Fruit fly (Drosophila melanogaster) whole organism, embryonic: ENCODE results near the gene CG9166.

Experiments used
- ATbp ChIP-seq: fragments of 200-800 bp; sonication (Bioruptor generic); optimal IDR thresholded peaks from 2 replicates; lab custom pipeline; 2017; ENCODE audit warnings: missing biosample characterization, mild to moderate bottlenecking, missing genetic modification characterization, missing genetic modification reagents
- Atf-2 ChIP-seq: fragments of 200-800 bp; sonication (Bioruptor generic); optimal IDR thresholded peaks from 2 replicates; lab custom pipeline; 2016; ENCODE audit warnings: missing biosample characterization, missing genetic modification characterization
- Awh ChIP-seq: fragments of 200-800 bp; sonication (Bioruptor generic); IDR thresholded peaks from 2 replicates; pipeline ENCODE4, ENCODE4 v1.3.6; 2022; ENCODE audit warnings: missing biosample characterization, missing genetic modification characterization
- BEAF-32 ChIP-seq: fragments of 200-800 bp; sonication (Bioruptor generic); optimal IDR thresholded peaks from 3 replicates; lab custom pipeline; 2017; ENCODE audit warnings: missing biosample characterization, missing genetic modification characterization, mild to moderate bottlenecking, moderate library complexity, missing genetic modification reagents
- Bgb ChIP-seq: fragments of 200-800 bp; sonication (Bioruptor generic); IDR thresholded peaks from 2 replicates; pipeline ENCODE4 v1.3.6; 2022; ENCODE audit warnings: missing biosample characterization, missing genetic modification characterization; ENCODE audit not compliant: partially characterized antibody
- CG11093 ChIP-seq: fragments of 200-800 bp; sonication (Bioruptor generic); IDR thresholded peaks from 3 replicates; pipeline ENCODE4 v1.3.6; 2022; ENCODE audit warnings: missing biosample characterization, missing genetic modification characterization
- CG11695 ChIP-seq: fragments of 200-800 bp; sonication (Bioruptor generic); IDR thresholded peaks from 3 replicates; pipeline ENCODE4 v1.3.6; 2022; ENCODE audit warnings: missing biosample characterization, missing genetic modification characterization
- CG11696 ChIP-seq: fragments of 200-800 bp; sonication (Bioruptor generic); IDR thresholded peaks from 2 replicates; pipeline ENCODE4 v1.3.6; 2022; ENCODE audit warnings: missing biosample characterization, missing genetic modification characterization
- CG12219 ChIP-seq: fragments of 200-800 bp; sonication (Bioruptor generic); optimal IDR thresholded peaks from 3 replicates; lab custom pipeline; 2018; ENCODE audit warnings: missing biosample characterization, mild to moderate bottlenecking, missing genetic modification characterization
- CG18262 ChIP-seq: fragments of 200-800 bp; optimal IDR thresholded peaks from 3 replicates; lab custom pipeline; 2019; ENCODE audit warnings: missing biosample characterization, mild to moderate bottlenecking, missing genetic modification characterization, moderate library complexity
- CG2129 ChIP-seq: fragments of 200-800 bp; sonication (Bioruptor generic); IDR thresholded peaks from 2 replicates; pipeline ENCODE4 v1.3.6; 2022; ENCODE audit warnings: missing biosample characterization, missing genetic modification characterization; ENCODE audit not compliant: partially characterized antibody
- CG2875 ChIP-seq: fragments of 200-800 bp; sonication (Bioruptor generic); optimal IDR thresholded peaks from 2 replicates; lab custom pipeline; 2017; ENCODE audit warnings: missing biosample characterization, mild to moderate bottlenecking, missing genetic modification characterization, missing genetic modification reagents
- CG32767 ChIP-seq: fragments of 200-800 bp; sonication (Bioruptor generic); IDR thresholded peaks from 2 replicates; pipeline ENCODE4 v1.3.6; 2022; ENCODE audit warnings: missing biosample characterization, missing genetic modification characterization
- CG33213 ChIP-seq: fragments of 200-800 bp; sonication (Bioruptor generic); optimal IDR thresholded peaks from 3 replicates; lab custom pipeline; 2016; ENCODE audit warnings: missing biosample characterization, missing genetic modification characterization
- CG4424 ChIP-seq: fragments of 200-800 bp; sonication (Bioruptor generic); optimal IDR thresholded peaks from 3 replicates; lab custom pipeline; 2016; ENCODE audit warnings: missing biosample characterization, missing genetic modification characterization
- CG5245 ChIP-seq: fragments of 200-800 bp; sonication (Bioruptor generic); optimal IDR thresholded peaks from 3 replicates; lab custom pipeline; 2016; ENCODE audit warnings: missing biosample characterization, missing genetic modification characterization
- CrebB ChIP-seq: fragments of 200-800 bp; sonication (Bioruptor generic); optimal IDR thresholded peaks from 3 replicates; lab custom pipeline; 2018; ENCODE audit warnings: missing biosample characterization, mild to moderate bottlenecking, missing genetic modification characterization
- D19B ChIP-seq: fragments of 200-800 bp; sonication (Bioruptor generic); optimal IDR thresholded peaks from 2 replicates; lab custom pipeline; 2017; ENCODE audit warnings: missing biosample characterization, mild to moderate bottlenecking, missing genetic modification characterization
- Dek ChIP-seq: fragments of 200-800 bp; sonication (Bioruptor generic); optimal IDR thresholded peaks from 3 replicates; lab custom pipeline; 2019; ENCODE audit warnings: missing biosample characterization, mild to moderate bottlenecking, missing genetic modification characterization, moderate library complexity
- E2f1 ChIP-seq: fragments of 200-800 bp; sonication (Bioruptor generic); IDR thresholded peaks from 2 replicates; pipeline ENCODE4 v1.3.6; 2022; ENCODE audit warnings: missing biosample characterization, missing genetic modification characterization
- Ets97D ChIP-seq: fragments of 200-800 bp; sonication (Bioruptor generic); optimal IDR thresholded peaks from 3 replicates; lab custom pipeline; 2016; ENCODE audit warnings: missing biosample characterization, missing genetic modification characterization
- Gug ChIP-seq: fragments of 200-800 bp; sonication (Bioruptor generic); IDR thresholded peaks from 4 replicates; pipeline ENCODE4 v1.3.6; 2022; ENCODE audit warnings: missing biosample characterization, missing genetic modification characterization
- HHEX ChIP-seq: fragments of 200-800 bp; sonication (Bioruptor generic); optimal IDR thresholded peaks from 3 replicates; lab custom pipeline; 2017; ENCODE audit warnings: missing biosample characterization, mild to moderate bottlenecking, missing genetic modification characterization, missing genetic modification reagents
- Hr39 ChIP-seq: fragments of >200 bp; optimal IDR thresholded peaks from 2 replicates; lab custom pipeline; 2017
- Lpt ChIP-seq: fragments of >200 bp; optimal IDR thresholded peaks from 2 replicates; lab custom pipeline; 2018; ENCODE audit warnings: missing biosample characterization, missing genetic modification characterization
- Meics ChIP-seq: fragments of 200-800 bp; sonication (Bioruptor generic); optimal IDR thresholded peaks from 2 replicates; lab custom pipeline; 2017; ENCODE audit warnings: missing biosample characterization, mild to moderate bottlenecking, missing genetic modification characterization
- NFAT ChIP-seq: fragments of 200-800 bp; sonication (Bioruptor generic); IDR thresholded peaks from 2 replicates; pipeline ENCODE4 v1.3.6; 2022; ENCODE audit warnings: missing biosample characterization, missing genetic modification characterization
- Neu2 ChIP-seq: fragments of 200-800 bp; sonication (Bioruptor generic); optimal IDR thresholded peaks from 3 replicates; lab custom pipeline; 2016; ENCODE audit warnings: missing biosample characterization, missing genetic modification characterization, borderline replicate concordance
- Nf-YA ChIP-seq: fragments of 200-800 bp; sonication (Bioruptor generic); IDR thresholded peaks from 2 replicates; pipeline ENCODE4 v1.3.6; 2022; ENCODE audit warnings: missing biosample characterization, missing genetic modification characterization
- Poxn ChIP-seq: fragments of 200-800 bp; sonication (Bioruptor generic); IDR thresholded peaks from 2 replicates; pipeline ENCODE4 v1.3.6; 2022; ENCODE audit warnings: missing biosample characterization, missing genetic modification characterization
- Tbp ChIP-seq: fragments of >200 bp; optimal IDR thresholded peaks from 2 replicates; lab custom pipeline; 2018; ENCODE audit warnings: missing biosample characterization, missing genetic modification characterization
- al ChIP-seq: fragments of 200-800 bp; sonication (Bioruptor generic); IDR thresholded peaks from 2 replicates; pipeline ENCODE4 v1.3.6; 2022; ENCODE audit warnings: missing biosample characterization, missing genetic modification characterization
- ara ChIP-seq: fragments of 200-800 bp; sonication (Bioruptor generic); IDR thresholded peaks from 2 replicates; pipeline ENCODE4 v1.3.6; 2022; ENCODE audit warnings: missing biosample characterization, missing genetic modification characterization
- bcd ChIP-seq: fragments of 200-800 bp; sonication (Bioruptor generic); optimal IDR thresholded peaks from 2 replicates; lab custom pipeline; 2017; ENCODE audit warnings: missing biosample characterization, mild to moderate bottlenecking, missing genetic modification characterization
- bowl ChIP-seq: fragments of 200-800 bp; sonication (Bioruptor generic); IDR thresholded peaks from 2 replicates; pipeline ENCODE4 v1.3.6; 2022; ENCODE audit warnings: missing biosample characterization, missing genetic modification characterization
- cwo ChIP-seq: fragments of 200-800 bp; sonication (Bioruptor generic); optimal IDR thresholded peaks from 3 replicates; lab custom pipeline; 2017; ENCODE audit warnings: missing biosample characterization, missing genetic modification characterization, mild to moderate bottlenecking, moderate library complexity, missing genetic modification reagents
- da ChIP-seq: fragments of 200-800 bp; sonication (Bioruptor generic); optimal IDR thresholded peaks from 2 replicates; lab custom pipeline; 2016; ENCODE audit warnings: missing biosample characterization, missing genetic modification characterization
- eve ChIP-seq, 2 experiments: fragments of >200 bp; optimal IDR thresholded peaks; 2 replicates each; lab custom pipeline; 2017; ENCODE audit warnings: missing biosample characterization in 2 of 2, missing genetic modification characterization in 2 of 2
- gsb-n ChIP-seq: fragments of 200-800 bp; sonication (Bioruptor generic); optimal IDR thresholded peaks from 3 replicates; lab custom pipeline; 2018; ENCODE audit warnings: missing biosample characterization, mild to moderate bottlenecking, missing genetic modification characterization
- her ChIP-seq: fragments of 200-800 bp; sonication (Bioruptor generic); optimal IDR thresholded peaks from 2 replicates; lab custom pipeline; 2016; ENCODE audit warnings: missing biosample characterization, missing genetic modification characterization
- jing ChIP-seq: fragments of 200-800 bp; sonication (Bioruptor generic); optimal IDR thresholded peaks from 2 replicates; lab custom pipeline; 2018; ENCODE audit warnings: missing biosample characterization, mild to moderate bottlenecking, missing genetic modification characterization
- lola ChIP-seq, 3 experiments: fragments of >200 bp in 2 of 3; fragments of 200-800 bp in 1 of 3; sonication (Bioruptor generic) in 1 of 3; optimal IDR thresholded peaks; 2 replicates each; lab custom pipeline; 2017 to 2019; ENCODE audit warnings: missing biosample characterization in 3 of 3, missing genetic modification characterization in 3 of 3, mild to moderate bottlenecking in 1 of 3, moderate library complexity in 1 of 3
- lov ChIP-seq, 2 experiments: fragments of 200-800 bp in 1 of 2; fragments of >200 bp in 1 of 2; sonication (Bioruptor generic) in 1 of 2; IDR thresholded peaks in 1 of 2; optimal IDR thresholded peaks in 1 of 2; 2 replicates in 1 of 2; 3 replicates in 1 of 2; pipeline versions ENCODE4 v1.3.6 to Lab custom; 2017 to 2022; ENCODE audit warnings: missing biosample characterization in 1 of 2, missing genetic modification characterization in 1 of 2
- nerfin-1 ChIP-seq: fragments of 200-800 bp; sonication (Bioruptor generic); optimal IDR thresholded peaks from 3 replicates; lab custom pipeline; 2019; ENCODE audit warnings: missing biosample characterization, mild to moderate bottlenecking, missing genetic modification characterization, moderate library complexity
- pho ChIP-seq: fragments of 200-800 bp; sonication (Bioruptor generic); optimal IDR thresholded peaks from 2 replicates; lab custom pipeline; 2016; ENCODE audit warnings: missing biosample characterization, missing genetic modification characterization
- schlank ChIP-seq: fragments of 200-800 bp; sonication (Bioruptor generic); optimal IDR thresholded peaks from 2 replicates; lab custom pipeline; 2018; ENCODE audit warnings: missing biosample characterization, mild to moderate bottlenecking, missing genetic modification characterization
- tna ChIP-seq: fragments of 200-800 bp; sonication (Bioruptor generic); IDR thresholded peaks from 2 replicates; pipeline ENCODE4 v1.3.6; 2022; ENCODE audit warnings: missing biosample characterization, missing genetic modification characterization; ENCODE audit not compliant: partially characterized antibody
- unc-4 ChIP-seq: fragments of 200-800 bp; sonication (Bioruptor generic); IDR thresholded peaks from 2 replicates; pipeline ENCODE4 v1.3.6; 2022; ENCODE audit warnings: missing biosample characterization, missing genetic modification characterization; ENCODE audit not compliant: partially characterized antibody
- vfl ChIP-seq: fragments of 200-800 bp; sonication (Bioruptor generic); optimal IDR thresholded peaks from 2 replicates; lab custom pipeline; 2016; ENCODE audit warnings: missing biosample characterization, missing genetic modification characterization
- z ChIP-seq: fragments of 200-800 bp; sonication (Bioruptor generic); IDR thresholded peaks from 3 replicates; pipeline ENCODE4 v1.3.6; 2022; ENCODE audit warnings: missing biosample characterization, missing genetic modification characterization
- zfh2 ChIP-seq: fragments of 200-800 bp; sonication (Bioruptor generic); optimal IDR thresholded peaks from 2 replicates; lab custom pipeline; 2016; ENCODE audit warnings: missing biosample characterization, missing genetic modification characterization

CG9166 gene

DNA sequence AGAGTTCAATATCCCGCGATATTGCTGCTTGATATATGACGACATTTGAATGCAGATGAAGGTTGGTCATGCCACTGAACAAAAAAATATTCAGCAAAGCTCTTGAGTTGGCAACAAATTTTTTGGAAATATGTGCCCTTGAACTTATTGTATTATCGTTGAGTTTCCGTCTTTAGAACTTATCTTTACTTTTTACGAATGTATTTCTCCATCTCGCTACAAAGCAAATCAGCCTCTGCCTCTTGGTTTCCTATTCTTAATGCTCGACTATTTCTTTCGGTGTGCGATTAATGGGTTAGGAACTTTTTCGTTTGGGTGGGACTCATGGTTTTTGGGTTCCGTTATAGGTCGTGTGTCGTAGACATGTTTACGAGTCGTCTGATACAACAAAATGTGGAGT, 27.8 kb upstream of the CG9166 start (continued):
- TF ChIP-seq Atf-2 (peak; percentile 57), Nf-YA (no peak), Ets97D (GFP tag; lab: Kevin White, UChicago) (peak; percentile 14), unc-4 (GFP tag; lab: Robert Waterston, UW) (no peak), Bgb (GFP tag; lab: Robert Waterston, UW) (no peak), zfh2 (no peak), nerfin-1 (tag; lab: Kevin White, UChicago) (peak; percentile 58), eve (GFP tag; optimal IDR thresholded peaks at IDR 0.05; lab: Kevin White, UChicago) (no peak), bcd (GFP tag; lab: Kevin White, UChicago) (peak; percentile 56), lov (optimal IDR thresholded peaks at IDR 0.05; lab: Kevin White, UChicago) (no peak), lov (GFP tag; IDR thresholded peaks at IDR 0.05; lab: Robert Waterston, UW) (peak; percentile 44; the same call in 1 of the 3 replicates), CG33213 (GFP tag; lab: Kevin White, UChicago) (peak; percentile 45), Hr39 (lab: Kevin White, UChicago) (no peak), Lpt (GFP tag; lab: Kevin White, UChicago) (no peak), CG4424 (peak; percentile 74), al (GFP tag; lab: Robert Waterston, UW) (peak; percentile 15; the same call in 1 of the 2 replicates), Meics (peak; percentile 32), D19B (GFP tag; lab: Kevin White, UChicago) (no peak), E2f1 (peak; percentile 44), vfl (GFP tag; lab: Kevin White, UChicago) (no peak), Tbp (no peak), schlank (tag; lab: Kevin White, UChicago) (no peak), gsb-n (peak; percentile 75), z (GFP tag; lab: Robert Waterston, UW) (no peak), tna (GFP tag; lab: Robert Waterston, UW) (no peak), CG11695 (GFP tag; lab: Robert Waterston, UW) (0 out of 3 replicates have a peak, but pooled peaks have one; percentile 51), lola (GFP tag; optimal IDR thresholded peaks at IDR 0.05; lab: Kevin White, UChicago) (peak in 1 of 3 experiments; percentile 93), CG11696 (GFP tag; lab: Robert Waterston, UW) (peak; percentile 54; the same call in 1 of the 2 replicates), pho (GFP tag; lab: Kevin White, UChicago) (peak; percentile 11), CG12219 (peak; percentile 71), CG18262 (peak; percentile 85), Poxn (GFP tag; lab: Robert Waterston, UW) (no peak), Awh (GFP tag; lab: Robert Waterston, UW) (no peak), cwo (GFP tag; lab: Kevin White, UChicago) (peak; percentile 22), BEAF-32 (GFP tag; lab: Kevin White, UChicago) (no peak), CG2875 (peak; percentile 54), NFAT (GFP tag; lab: Robert Waterston, UW) (no peak), Dek (tag; lab: Kevin White, UChicago) (no peak), CG2129 (no peak), CG11093 (GFP tag; lab: Robert Waterston, UW) (0 out of 3 replicates have a peak, but pooled peaks have one; percentile 40), da (GFP tag; lab: Kevin White, UChicago) (no peak), HHEX (peak; percentile 25), Neu2 (GFP tag; lab: Kevin White, UChicago) (no peak), her (GFP tag; lab: Kevin White, UChicago) (peak; percentile 59), bowl (GFP tag; lab: Robert Waterston, UW) (no peak), CG32767 (GFP tag; lab: Robert Waterston, UW) (peak; percentile 65; the same call in 1 of the 2 replicates), ara (GFP tag; lab: Robert Waterston, UW) (peak; percentile 74), Gug (peak; percentile 37; the same call in 1 of the 4 replicates), ATbp (peak; percentile 49), CG5245 (GFP tag; lab: Kevin White, UChicago) (peak; percentile 64), CrebB (tag; lab: Kevin White, UChicago) (no peak), jing (GFP tag; lab: Kevin White, UChicago) (no peak)
